Worm (Caenorhabditis elegans) whole organism, young adult: ENCODE data around the gene bicd-1.

Source experiments
- B0019.2 ChIP-seq: fragments of 200-800 bp; sonication (Bioruptor generic); conservative IDR thresholded peaks from 2 replicates; pipeline ENCODE4 v1.3.6; 2022; ENCODE audit warnings: missing genetic modification reagents, missing genetic modification characterization, missing compliant biosample characterization
- B0261.1 ChIP-seq: sonication (generic microtip); optimal IDR thresholded peaks from 2 replicates; lab custom pipeline; 2016; ENCODE audit warnings: mild to moderate bottlenecking, missing genetic modification characterization, moderate library complexity, missing compliant biosample characterization
- F23B12.7 ChIP-seq: sonication (generic microtip); optimal IDR thresholded peaks from 2 replicates; lab custom pipeline; 2017; ENCODE audit warnings: missing genetic modification characterization, mild to moderate bottlenecking, missing compliant biosample characterization, antibody characterized with exemption, moderate library complexity; ENCODE audit not compliant: insufficient read depth
- F37B4.10 ChIP-seq: fragments of 200-800 bp; sonication (Bioruptor generic); IDR thresholded peaks from 2 replicates; pipeline ENCODE4 v1.3.6; 2022; ENCODE audit warnings: missing genetic modification characterization, missing compliant biosample characterization
- F39B2.1 ChIP-seq: fragments of 200-800 bp; sonication (Bioruptor generic); IDR thresholded peaks from 2 replicates; pipeline ENCODE4 v1.3.6; 2022; ENCODE audit warnings: missing genetic modification reagents, missing genetic modification characterization, missing compliant biosample characterization
- F52B5.7 ChIP-seq: sonication (generic microtip); optimal IDR thresholded peaks from 2 replicates; lab custom pipeline; 2016; ENCODE audit warnings: mild to moderate bottlenecking, missing genetic modification characterization, missing compliant biosample characterization
- Y67H2A.10 ChIP-seq: fragments of 200-800 bp; sonication (Bioruptor generic); conservative IDR thresholded peaks from 2 replicates; pipeline ENCODE4 v1.3.6; 2022; ENCODE audit warnings: missing genetic modification reagents, missing genetic modification characterization, missing compliant biosample characterization
- aptf-2 ChIP-seq: fragments of 200-800 bp; sonication (Bioruptor generic); conservative IDR thresholded peaks from 2 replicates; pipeline ENCODE4 v1.3.6; 2022; ENCODE audit warnings: missing genetic modification reagents, missing genetic modification characterization, missing compliant biosample characterization
- attf-6 ChIP-seq: fragments of 200-800 bp; sonication (Bioruptor generic); IDR thresholded peaks from 2 replicates; pipeline ENCODE4 v1.3.6; 2022; ENCODE audit warnings: missing genetic modification reagents, missing genetic modification characterization, missing compliant biosample characterization
- bed-1 ChIP-seq: fragments of 200-800 bp; sonication (Bioruptor generic); IDR thresholded peaks from 2 replicates; pipeline ENCODE4 v1.3.6; 2022; ENCODE audit warnings: missing genetic modification reagents, missing genetic modification characterization, missing compliant biosample characterization
- cebp-1 ChIP-seq, 2 experiments: fragments of 200-800 bp in 1 of 2; sonication (Bioruptor generic) in 1 of 2; sonication (generic microtip) in 1 of 2; IDR thresholded peaks in 1 of 2; optimal IDR thresholded peaks in 1 of 2; 2 replicates each; pipeline versions ENCODE4 v1.3.6 to Lab custom; 2017 to 2022; ENCODE audit warnings: missing compliant biosample characterization in 2 of 2, missing genetic modification characterization in 2 of 2, mild to moderate bottlenecking in 1 of 2, missing genetic modification reagents in 1 of 2, moderate library complexity in 1 of 2
- dox-1 ChIP-seq: fragments of 200-800 bp; sonication (Bioruptor generic); IDR thresholded peaks from 2 replicates; pipeline ENCODE4 v1.3.6; 2022; ENCODE audit warnings: missing genetic modification reagents, missing genetic modification characterization, missing compliant biosample characterization
- dpff-1 ChIP-seq: sonication (generic microtip); optimal IDR thresholded peaks from 2 replicates; lab custom pipeline; 2017; ENCODE audit warnings: mild to moderate bottlenecking, missing genetic modification characterization, missing compliant biosample characterization
- efl-1 ChIP-seq: fragments of 150-350 bp; optimal IDR thresholded peaks from 2 replicates; lab custom pipeline; 2014; ENCODE audit warnings: missing biosample characterization, missing genetic modification reagents, missing genetic modification characterization
- egl-18 ChIP-seq: fragments of 200-800 bp; sonication (Bioruptor generic); IDR thresholded peaks from 2 replicates; pipeline ENCODE4 v1.3.6; 2022; ENCODE audit warnings: missing genetic modification reagents, missing genetic modification characterization, missing compliant biosample characterization
- ekl-4 ChIP-seq: fragments of 200-800 bp; sonication (Bioruptor generic); IDR thresholded peaks from 2 replicates; pipeline ENCODE4 v1.3.6; 2022; ENCODE audit warnings: missing genetic modification reagents, missing genetic modification characterization, missing compliant biosample characterization
- him-1 ChIP-seq: sonication (generic microtip); optimal IDR thresholded peaks from 2 replicates; lab custom pipeline; 2016; ENCODE audit warnings: missing genotype, missing genetic modification reagents, missing genetic modification characterization, missing compliant biosample characterization
- hmg-20 ChIP-seq: fragments of 200-800 bp; sonication (Bioruptor generic); IDR thresholded peaks from 2 replicates; pipeline ENCODE4 v1.3.6; 2022; ENCODE audit warnings: missing genetic modification reagents, missing genetic modification characterization, missing compliant biosample characterization
- hsf-1 ChIP-seq: fragments of 200-800 bp; sonication (Bioruptor generic); IDR thresholded peaks from 2 replicates; pipeline ENCODE4 v1.3.6; 2022; ENCODE audit warnings: missing genetic modification reagents, missing genetic modification characterization, missing compliant biosample characterization
- lag-1 ChIP-seq: fragments of 200-800 bp; sonication (Bioruptor generic); IDR thresholded peaks from 2 replicates; pipeline ENCODE4 v1.3.6; 2022; ENCODE audit warnings: missing genetic modification reagents, missing genetic modification characterization, missing compliant biosample characterization
- lin-40 ChIP-seq: sonication (generic microtip); optimal IDR thresholded peaks from 2 replicates; lab custom pipeline; 2016; ENCODE audit warnings: missing genetic modification characterization, mild to moderate bottlenecking, missing compliant biosample characterization, missing genotype, missing genetic modification reagents
- lsy-27 ChIP-seq: sonication (generic microtip); optimal IDR thresholded peaks from 2 replicates; lab custom pipeline; 2017; ENCODE audit warnings: missing genetic modification characterization, mild to moderate bottlenecking, missing compliant biosample characterization, antibody characterized with exemption, missing genotype, borderline replicate concordance; ENCODE audit not compliant: insufficient read depth
- nhr-120 ChIP-seq: fragments of 200-800 bp; sonication (Bioruptor generic); IDR thresholded peaks from 2 replicates; pipeline ENCODE4 v1.3.6; 2022; ENCODE audit warnings: missing genetic modification characterization, missing compliant biosample characterization
- nhr-179 ChIP-seq: sonication (generic microtip); optimal IDR thresholded peaks from 2 replicates; lab custom pipeline; 2016; ENCODE audit warnings: mild to moderate bottlenecking, missing genetic modification characterization, missing compliant biosample characterization
- nhr-80 ChIP-seq: sonication (generic microtip); optimal IDR thresholded peaks from 2 replicates; lab custom pipeline; 2016; ENCODE audit warnings: missing genetic modification characterization, missing compliant biosample characterization
- pbrm-1 ChIP-seq: fragments of 200-800 bp; sonication (Bioruptor generic); IDR thresholded peaks from 2 replicates; pipeline ENCODE4 v1.3.6; 2022; ENCODE audit warnings: missing genetic modification reagents, missing genetic modification characterization, missing compliant biosample characterization
- pha-4 ChIP-seq: fragments of 150-350 bp; sonication (generic microtip); optimal IDR thresholded peaks from 2 replicates; lab custom pipeline; 2014; ENCODE audit warnings: missing biosample characterization, missing genetic modification reagents, missing genetic modification characterization
- rpc-1 ChIP-seq, 2 experiments: fragments of 150-350 bp in 1 of 2; sonication (generic microtip) in 1 of 2; optimal IDR thresholded peaks; 2 replicates each; lab custom pipeline; 2014 to 2018; ENCODE audit warnings: missing biosample characterization in 1 of 2, missing genetic modification characterization in 1 of 2, missing genetic modification reagents in 1 of 2, missing genotype in 1 of 2
- snpc-1.1 ChIP-seq: sonication (generic microtip); optimal IDR thresholded peaks from 2 replicates; lab custom pipeline; 2017; ENCODE audit warnings: missing genetic modification characterization, mild to moderate bottlenecking, missing compliant biosample characterization, antibody characterized with exemption, moderate library complexity, missing genotype, missing genetic modification reagents; ENCODE audit not compliant: insufficient read depth
- snpc-4 ChIP-seq, 5 experiments: fragments of 150-350 bp in 1 of 5; sonication (generic microtip) in 4 of 5; optimal IDR thresholded peaks; 2 replicates each; lab custom pipeline; 2014 to 2018; ENCODE audit warnings: missing genetic modification characterization in 5 of 5, missing biosample characterization in 3 of 5, antibody characterized with exemption in 2 of 5, mild to moderate bottlenecking in 2 of 5, missing compliant biosample characterization in 2 of 5, missing genotype in 2 of 5, moderate library complexity in 2 of 5, missing genetic modification reagents in 1 of 5
- sptf-2 ChIP-seq: fragments of 200-800 bp; sonication (Bioruptor generic); optimal IDR thresholded peaks from 2 replicates; lab custom pipeline; 2018; ENCODE audit warnings: mild to moderate bottlenecking, missing genetic modification characterization, missing compliant biosample characterization
- tbp1 ChIP-seq: fragments of 200-800 bp; sonication (Bioruptor generic); optimal IDR thresholded peaks from 2 replicates; lab custom pipeline; 2018; ENCODE audit warnings: mild to moderate bottlenecking, missing genetic modification characterization, missing compliant biosample characterization
- tlf-1 ChIP-seq: fragments of 200-800 bp; sonication (Bioruptor generic); optimal IDR thresholded peaks from 2 replicates; lab custom pipeline; 2018; ENCODE audit warnings: mild to moderate bottlenecking, missing genetic modification characterization, missing compliant biosample characterization
- unc-130 ChIP-seq: sonication (generic microtip); optimal IDR thresholded peaks from 2 replicates; lab custom pipeline; 2016; ENCODE audit warnings: missing genetic modification reagents, missing genetic modification characterization, missing compliant biosample characterization
- zfh-2 ChIP-seq: fragments of 200-800 bp; sonication (Bioruptor generic); conservative IDR thresholded peaks from 2 replicates; pipeline ENCODE4 v1.3.6; 2022; ENCODE audit warnings: missing genetic modification reagents, missing genetic modification characterization, missing compliant biosample characterization
- ztf-28 ChIP-seq: fragments of 200-800 bp; sonication (Bioruptor generic); IDR thresholded peaks from 2 replicates; pipeline ENCODE4 v1.3.6; 2022; ENCODE audit warnings: missing genetic modification reagents, missing genetic modification characterization, missing compliant biosample characterization

The bicd-1 gene

DNA sequence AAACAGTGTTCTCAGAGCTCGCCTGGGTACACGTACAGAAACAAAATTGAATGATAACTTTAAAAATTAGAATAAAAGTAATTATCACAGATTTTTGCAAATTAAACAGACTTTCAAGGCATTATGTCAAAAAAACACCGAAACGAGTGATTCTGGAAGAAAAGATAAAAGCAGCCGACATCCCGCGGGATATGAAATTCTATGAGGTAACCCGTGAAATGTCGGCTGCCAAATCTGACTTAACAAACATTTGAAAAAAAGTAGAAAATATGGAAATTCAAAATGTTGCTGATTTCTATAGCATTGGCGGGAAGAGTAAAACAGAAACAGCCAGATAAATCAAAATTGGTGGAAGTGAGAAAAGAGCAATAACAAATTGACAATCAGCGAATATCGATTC lies 6.5 kb downstream of the bicd-1 start:
- TF ChIP-seq snpc-1.1 (peak; percentile 82), pbrm-1 (GFP tag; lab: Robert Waterston, UW) (no peak), hmg-20 (GFP tag; lab: Robert Waterston, UW) (no peak), F23B12.7 (tag; lab: Kevin White, UChicago) (no peak), F52B5.7 (tag; lab: Kevin White, UChicago) (no peak), F37B4.10 (no peak), snpc-4 (GFP tag; optimal IDR thresholded peaks at IDR 0.05; lab: Kevin White, UChicago) (peak; percentile 47), snpc-4 (tag; optimal IDR thresholded peaks at IDR 0.05; lab: Kevin White, UChicago) (peak; percentile 3 to 76 (median 66))

DNA sequence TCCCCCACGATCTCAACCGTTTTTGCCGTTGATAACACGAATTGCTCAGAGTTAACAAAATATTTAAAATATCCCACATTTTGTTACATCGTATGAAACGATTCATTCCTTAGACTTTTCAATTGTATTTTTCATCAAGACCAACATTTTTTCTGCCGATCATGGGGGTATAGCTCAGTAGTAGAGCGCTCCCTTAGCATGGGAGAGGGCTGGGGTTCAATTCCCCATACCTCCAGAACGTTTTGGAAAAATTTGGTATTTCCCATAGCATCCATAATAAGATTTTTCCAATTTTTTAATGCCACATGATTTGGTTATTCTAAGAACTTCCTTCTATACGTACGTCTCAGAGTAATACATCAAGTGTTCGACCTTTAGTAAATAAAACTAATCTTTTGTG lies 10.1 kb downstream of the bicd-1 start:
- TF ChIP-seq tbp1 (GFP tag; lab: Kevin White, UChicago) (peak; percentile 73), B0261.1 (tag; lab: Kevin White, UChicago) (peak; percentile 39), him-1 (tag; lab: Kevin White, UChicago) (peak; percentile 32), lin-40 (no peak), pha-4 (tag; lab: Kevin White, UChicago) (no peak), lsy-27 (tag; lab: Kevin White, UChicago) (no peak), ztf-28 (GFP tag; lab: Robert Waterston, UW) (no peak), dox-1 (GFP tag; lab: Robert Waterston, UW) (no peak), ekl-4 (GFP tag; lab: Robert Waterston, UW) (no peak), efl-1 (GFP tag; lab: Kevin White, UChicago) (no peak), unc-130 (GFP tag; lab: Kevin White, UChicago) (no peak), egl-18 (GFP tag; lab: Robert Waterston, UW) (no peak), rpc-1 (optimal IDR thresholded peaks at IDR 0.05; lab: Kevin White, UChicago) (peak; percentile 33), rpc-1 (tag; optimal IDR thresholded peaks at IDR 0.05; lab: Kevin White, UChicago) (peak; percentile 76), snpc-4 (GFP tag; optimal IDR thresholded peaks at IDR 0.05; lab: Kevin White, UChicago) (no peak), snpc-4 (tag; optimal IDR thresholded peaks at IDR 0.05; lab: Kevin White, UChicago) (peak in 1 of 4 experiments; percentile 71), attf-6 (GFP tag; lab: Robert Waterston, UW) (no peak)

DNA sequence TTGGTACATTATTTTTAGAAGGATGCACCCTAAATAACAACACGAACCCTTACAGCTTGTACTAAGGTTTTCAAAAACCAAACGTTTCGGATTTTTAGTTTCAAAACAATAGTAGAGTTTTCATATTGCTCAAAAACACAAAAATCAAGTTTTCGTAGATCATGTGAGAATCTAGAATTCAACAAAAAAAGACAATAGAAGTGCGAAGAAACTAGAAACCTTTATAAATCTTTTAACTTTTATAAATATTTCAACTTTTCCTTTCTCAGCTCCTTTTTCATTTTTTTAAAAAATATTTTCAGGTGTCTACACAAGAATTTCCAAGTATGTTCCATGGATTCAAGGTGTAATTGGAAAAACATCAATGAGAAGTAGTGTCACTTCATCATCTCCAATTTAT lies 11.7 kb downstream of the bicd-1 start, which contains the start of gene best-9:
Gene best-9 (plus strand): TSS at position 301 of the 400 bp plus-strand sequence.
- no peak for TF ChIP-seq nhr-120 (GFP tag; lab: Robert Waterston, UW)
- TF ChIP-seq tlf-1 (GFP tag; lab: Kevin White, UChicago), result no peak
- TF ChIP-seq Y67H2A.10 (GFP tag; lab: Robert Waterston, UW), result no peak
- TF ChIP-seq lag-1 (GFP tag; lab: Robert Waterston, UW), result no peak
- TF ChIP-seq him-1 (tag; lab: Kevin White, UChicago), result no peak
- no peak for TF ChIP-seq sptf-2 (GFP tag; lab: Kevin White, UChicago)
- no peak for TF ChIP-seq F39B2.1 (GFP tag; lab: Robert Waterston, UW)
- no peak for TF ChIP-seq zfh-2 (GFP tag; lab: Robert Waterston, UW)
- no peak for TF ChIP-seq dpff-1 (tag; lab: Kevin White, UChicago)
- no peak for TF ChIP-seq hsf-1 (GFP tag; lab: Robert Waterston, UW)
- no peak for TF ChIP-seq B0019.2 (GFP tag; lab: Robert Waterston, UW)
- TF ChIP-seq egl-18 (GFP tag; lab: Robert Waterston, UW), result no peak
- TF ChIP-seq aptf-2 (GFP tag; lab: Robert Waterston, UW), result no peak
- TF ChIP-seq nhr-80 (tag; lab: Kevin White, UChicago), result no peak
- TF ChIP-seq cebp-1 (GFP tag; IDR thresholded peaks at IDR 0.05; lab: Robert Waterston, UW), result no peak
- no peak for TF ChIP-seq cebp-1 (tag; optimal IDR thresholded peaks at IDR 0.05; lab: Kevin White, UChicago)
- no peak for TF ChIP-seq bed-1 (GFP tag; lab: Robert Waterston, UW)
- TF ChIP-seq nhr-179, result no peak
- TF ChIP-seq ekl-4 (GFP tag; lab: Robert Waterston, UW), result no peak
